Worm (Caenorhabditis elegans) whole organism, young adult: ENCODE measurements around the gene hsp-12.2.

Experiments used
- B0035.1 ChIP-seq: sonication (generic microtip); optimal IDR thresholded peaks from 2 replicates; lab custom pipeline; 2016; ENCODE audit warnings: missing genetic modification characterization, mild to moderate bottlenecking, missing compliant biosample characterization, missing genotype, missing genetic modification reagents
- B0261.1 ChIP-seq: sonication (generic microtip); optimal IDR thresholded peaks from 2 replicates; lab custom pipeline; 2016; ENCODE audit warnings: mild to moderate bottlenecking, missing genetic modification characterization, moderate library complexity, missing compliant biosample characterization
- C17E4.6 ChIP-seq: fragments of 200-800 bp; sonication (Bioruptor generic); IDR thresholded peaks from 2 replicates; pipeline ENCODE4 v1.3.6; 2022; ENCODE audit warnings: missing genetic modification reagents, missing genetic modification characterization, missing compliant biosample characterization
- F23B12.7 ChIP-seq: sonication (generic microtip); optimal IDR thresholded peaks from 2 replicates; lab custom pipeline; 2017; ENCODE audit warnings: missing genetic modification characterization, mild to moderate bottlenecking, missing compliant biosample characterization, antibody characterized with exemption, moderate library complexity; ENCODE audit not compliant: insufficient read depth
- F33H1.4 ChIP-seq: fragments of 200-800 bp; sonication (Bioruptor generic); IDR thresholded peaks from 2 replicates; pipeline ENCODE4 v1.3.6; 2022; ENCODE audit warnings: missing genetic modification reagents, missing genetic modification characterization, missing compliant biosample characterization
- F39B2.1 ChIP-seq: fragments of 200-800 bp; sonication (Bioruptor generic); IDR thresholded peaks from 2 replicates; pipeline ENCODE4 v1.3.6; 2022; ENCODE audit warnings: missing genetic modification reagents, missing genetic modification characterization, missing compliant biosample characterization
- F49E8.2 ChIP-seq: sonication (generic microtip); optimal IDR thresholded peaks from 3 replicates; lab custom pipeline; 2017; ENCODE audit warnings: missing genetic modification characterization, mild to moderate bottlenecking, missing compliant biosample characterization, antibody characterized with exemption, moderate library complexity; ENCODE audit not compliant: insufficient read depth
- ZK185.1 ChIP-seq: sonication (generic microtip); optimal IDR thresholded peaks from 2 replicates; lab custom pipeline; 2016; ENCODE audit warnings: mild to moderate bottlenecking, missing genetic modification characterization, missing compliant biosample characterization; ENCODE audit not compliant: poor library complexity, severe bottlenecking
- atf-7 ChIP-seq: sonication (generic microtip); optimal IDR thresholded peaks from 2 replicates; lab custom pipeline; 2017; ENCODE audit warnings: mild to moderate bottlenecking, missing genetic modification characterization, missing compliant biosample characterization
- bed-2 ChIP-seq: fragments of 200-800 bp; sonication (Bioruptor generic); IDR thresholded peaks from 2 replicates; pipeline ENCODE4 v1.3.6; 2022; ENCODE audit warnings: missing genetic modification reagents, missing genetic modification characterization, missing compliant biosample characterization
- cebp-1 ChIP-seq, 2 experiments: fragments of 200-800 bp in 1 of 2; sonication (Bioruptor generic) in 1 of 2; sonication (generic microtip) in 1 of 2; IDR thresholded peaks in 1 of 2; optimal IDR thresholded peaks in 1 of 2; 2 replicates each; pipeline versions ENCODE4 v1.3.6 to Lab custom; 2017 to 2022; ENCODE audit warnings: missing compliant biosample characterization in 2 of 2, missing genetic modification characterization in 2 of 2, mild to moderate bottlenecking in 1 of 2, missing genetic modification reagents in 1 of 2, moderate library complexity in 1 of 2
- ceh-58 ChIP-seq: fragments of 200-800 bp; sonication (Bioruptor generic); IDR thresholded peaks from 2 replicates; pipeline ENCODE4 v1.3.6; 2022; ENCODE audit warnings: missing genetic modification characterization, missing compliant biosample characterization
- ceh-79 ChIP-seq: sonication (generic microtip); optimal IDR thresholded peaks from 2 replicates; lab custom pipeline; 2017; ENCODE audit warnings: mild to moderate bottlenecking, missing genetic modification characterization, missing compliant biosample characterization
- ceh-91 ChIP-seq: fragments of 200-800 bp; sonication (Bioruptor generic); IDR thresholded peaks from 2 replicates; pipeline ENCODE4 v1.3.6; 2022; ENCODE audit warnings: missing genetic modification reagents, missing genetic modification characterization, missing compliant biosample characterization
- dox-1 ChIP-seq: fragments of 200-800 bp; sonication (Bioruptor generic); IDR thresholded peaks from 2 replicates; pipeline ENCODE4 v1.3.6; 2022; ENCODE audit warnings: missing genetic modification reagents, missing genetic modification characterization, missing compliant biosample characterization
- egl-18 ChIP-seq: fragments of 200-800 bp; sonication (Bioruptor generic); IDR thresholded peaks from 2 replicates; pipeline ENCODE4 v1.3.6; 2022; ENCODE audit warnings: missing genetic modification reagents, missing genetic modification characterization, missing compliant biosample characterization
- him-1 ChIP-seq: sonication (generic microtip); optimal IDR thresholded peaks from 2 replicates; lab custom pipeline; 2016; ENCODE audit warnings: missing genotype, missing genetic modification reagents, missing genetic modification characterization, missing compliant biosample characterization
- hmg-1.2 ChIP-seq: fragments of 200-800 bp; sonication (Bioruptor generic); IDR thresholded peaks from 2 replicates; pipeline ENCODE4 v1.3.6; 2022; ENCODE audit warnings: missing genetic modification reagents, missing genetic modification characterization, missing compliant biosample characterization
- hsf-1 ChIP-seq: fragments of 200-800 bp; sonication (Bioruptor generic); IDR thresholded peaks from 2 replicates; pipeline ENCODE4 v1.3.6; 2022; ENCODE audit warnings: missing genetic modification reagents, missing genetic modification characterization, missing compliant biosample characterization
- let-526 ChIP-seq: fragments of 200-800 bp; sonication (Bioruptor generic); IDR thresholded peaks from 2 replicates; pipeline ENCODE4 v1.3.6; 2022; ENCODE audit warnings: missing genetic modification reagents, missing genetic modification characterization, missing compliant biosample characterization
- let-607 ChIP-seq, 2 experiments: fragments of 200-800 bp in 1 of 2; sonication (Bioruptor generic) in 1 of 2; sonication (generic microtip) in 1 of 2; optimal IDR thresholded peaks; 2 replicates each; lab custom pipeline; 2016 to 2018; ENCODE audit warnings: mild to moderate bottlenecking in 2 of 2, missing compliant biosample characterization in 2 of 2, missing genetic modification characterization in 2 of 2, moderate library complexity in 2 of 2, missing genotype in 1 of 2
- lin-26 ChIP-seq: fragments of 200-800 bp; sonication (Bioruptor generic); IDR thresholded peaks from 2 replicates; pipeline ENCODE4 v1.3.6; 2022; ENCODE audit warnings: missing genetic modification reagents, missing genetic modification characterization, missing compliant biosample characterization
- lin-54 ChIP-seq: fragments of 200-800 bp; sonication (Bioruptor generic); optimal IDR thresholded peaks from 2 replicates; lab custom pipeline; 2018; ENCODE audit warnings: mild to moderate bottlenecking, missing genetic modification characterization, missing compliant biosample characterization
- madf-6 ChIP-seq: fragments of 200-800 bp; sonication (Bioruptor generic); IDR thresholded peaks from 2 replicates; pipeline ENCODE4 v1.3.6; 2022; ENCODE audit warnings: missing genetic modification reagents, missing genetic modification characterization, missing compliant biosample characterization
- madf-8 ChIP-seq: fragments of 200-800 bp; sonication (Bioruptor generic); conservative IDR thresholded peaks from 2 replicates; pipeline ENCODE4 v1.3.6; 2022; ENCODE audit warnings: missing genetic modification reagents, missing genetic modification characterization, missing compliant biosample characterization
- mes-4 ChIP-seq: sonication (generic microtip); optimal IDR thresholded peaks from 2 replicates; lab custom pipeline; 2016; ENCODE audit warnings: missing genotype, missing genetic modification characterization, missing compliant biosample characterization
- mxl-1 ChIP-seq: sonication (generic microtip); optimal IDR thresholded peaks from 2 replicates; lab custom pipeline; 2016; ENCODE audit warnings: missing genetic modification characterization, missing compliant biosample characterization
- nfya-2 ChIP-seq: fragments of 200-800 bp; sonication (Bioruptor generic); IDR thresholded peaks from 2 replicates; pipeline ENCODE4 v1.3.6; 2022; ENCODE audit warnings: missing genetic modification reagents, missing genetic modification characterization, missing compliant biosample characterization
- nhr-179 ChIP-seq: sonication (generic microtip); optimal IDR thresholded peaks from 2 replicates; lab custom pipeline; 2016; ENCODE audit warnings: mild to moderate bottlenecking, missing genetic modification characterization, missing compliant biosample characterization
- pbrm-1 ChIP-seq: fragments of 200-800 bp; sonication (Bioruptor generic); IDR thresholded peaks from 2 replicates; pipeline ENCODE4 v1.3.6; 2022; ENCODE audit warnings: missing genetic modification reagents, missing genetic modification characterization, missing compliant biosample characterization
- rcor-1 ChIP-seq: fragments of 200-800 bp; sonication (Bioruptor generic); IDR thresholded peaks from 2 replicates; pipeline ENCODE4 v1.3.6; 2022; ENCODE audit warnings: missing genetic modification reagents, missing genetic modification characterization, missing compliant biosample characterization
- rec-8 ChIP-seq, 2 experiments: sonication (generic microtip); optimal IDR thresholded peaks; 2 replicates each; lab custom pipeline; 2016; ENCODE audit warnings: mild to moderate bottlenecking in 2 of 2, missing genetic modification characterization in 2 of 2, missing genetic modification reagents in 2 of 2, missing genotype in 2 of 2, missing biosample characterization in 1 of 2, missing compliant biosample characterization in 1 of 2, moderate library complexity in 1 of 2
- sdz-38 ChIP-seq: sonication (generic microtip); optimal IDR thresholded peaks from 2 replicates; lab custom pipeline; 2016; ENCODE audit warnings: missing genotype, missing genetic modification characterization, missing compliant biosample characterization
- snpc-3.4 ChIP-seq: sonication (generic microtip); optimal IDR thresholded peaks from 2 replicates; lab custom pipeline; 2017; ENCODE audit warnings: missing genetic modification characterization, mild to moderate bottlenecking, missing compliant biosample characterization, antibody characterized with exemption, moderate library complexity, missing genotype, missing genetic modification reagents
- snpc-4 ChIP-seq, 5 experiments: fragments of 150-350 bp in 1 of 5; sonication (generic microtip) in 4 of 5; optimal IDR thresholded peaks; 2 replicates each; lab custom pipeline; 2014 to 2018; ENCODE audit warnings: missing genetic modification characterization in 5 of 5, missing biosample characterization in 3 of 5, antibody characterized with exemption in 2 of 5, mild to moderate bottlenecking in 2 of 5, missing compliant biosample characterization in 2 of 5, missing genotype in 2 of 5, moderate library complexity in 2 of 5, missing genetic modification reagents in 1 of 5
- tlf-1 ChIP-seq: fragments of 200-800 bp; sonication (Bioruptor generic); optimal IDR thresholded peaks from 2 replicates; lab custom pipeline; 2018; ENCODE audit warnings: mild to moderate bottlenecking, missing genetic modification characterization, missing compliant biosample characterization
- unc-130 ChIP-seq: sonication (generic microtip); optimal IDR thresholded peaks from 2 replicates; lab custom pipeline; 2016; ENCODE audit warnings: missing genetic modification reagents, missing genetic modification characterization, missing compliant biosample characterization
- xnd-1 ChIP-seq: sonication (generic microtip); optimal IDR thresholded peaks from 2 replicates; lab custom pipeline; 2016; ENCODE audit warnings: missing genotype, missing genetic modification reagents, missing genetic modification characterization, missing compliant biosample characterization
- ztf-18 ChIP-seq: sonication (generic microtip); optimal IDR thresholded peaks from 2 replicates; lab custom pipeline; 2016; ENCODE audit warnings: missing genotype, mild to moderate bottlenecking, missing genetic modification characterization, missing compliant biosample characterization
- ztf-22 ChIP-seq: fragments of 200-800 bp; sonication (Bioruptor generic); optimal IDR thresholded peaks from 2 replicates; lab custom pipeline; 2018; ENCODE audit warnings: mild to moderate bottlenecking, missing genetic modification characterization, moderate library complexity, missing compliant biosample characterization

The hsp-12.2 gene

ce11 chrIII:8130177-8130902, 7.5 kb upstream of the hsp-12.2 start, which contains the start of the genes rpl-21 and C14B9.10 (continued):
- TF ChIP-seq cebp-1 (GFP tag; IDR thresholded peaks at IDR 0.05; lab: Robert Waterston, UW) (no peak), cebp-1 (tag; optimal IDR thresholded peaks at IDR 0.05; lab: Kevin White, UChicago) (peak; percentile 64), F23B12.7 (peak; percentile 83), ceh-79 (tag; lab: Kevin White, UChicago) (no peak), hsf-1 (peak; percentile 19; the same call in 1 of the 2 replicates), tlf-1 (peak; percentile 82), rcor-1 (GFP tag; lab: Robert Waterston, UW) (peak; percentile 76), unc-130 (peak; percentile 34), madf-8 (GFP tag; lab: Robert Waterston, UW) (peak; percentile 53), nfya-2 (no peak), B0261.1 (tag; lab: Kevin White, UChicago) (peak; percentile 3), F39B2.1 (no peak), mes-4 (peak; percentile 2), dox-1 (GFP tag; lab: Robert Waterston, UW) (peak; percentile 80), rec-8 (tag; optimal IDR thresholded peaks at IDR 0.05; lab: Kevin White, UChicago) (peak in 1 of 2 experiments; percentile 46), bed-2 (GFP tag; lab: Robert Waterston, UW) (no peak), ceh-58 (no peak), B0035.1 (no peak), ZK185.1 (tag; lab: Kevin White, UChicago) (peak; percentile 66), pbrm-1 (peak; percentile 89), sdz-38 (tag; lab: Kevin White, UChicago) (no peak), hmg-1.2 (GFP tag; lab: Robert Waterston, UW) (peak; percentile 91), snpc-3.4 (tag; lab: Kevin White, UChicago) (peak; percentile 89), nhr-179 (tag; lab: Kevin White, UChicago) (no peak), lin-54 (GFP tag; lab: Kevin White, UChicago) (peak; percentile 80), F33H1.4 (GFP tag; lab: Robert Waterston, UW) (peak; percentile 98), atf-7 (tag; lab: Kevin White, UChicago) (no peak), ztf-18 (tag; lab: Kevin White, UChicago) (peak; percentile 55), madf-6 (GFP tag; lab: Robert Waterston, UW) (peak; percentile 92), let-607 (tag; optimal IDR thresholded peaks at IDR 0.05; lab: Kevin White, UChicago) (peak in 1 of 2 experiments; percentile 59), let-526 (GFP tag; lab: Robert Waterston, UW) (no peak), mxl-1 (no peak), lin-26 (no peak), ceh-91 (GFP tag; lab: Robert Waterston, UW) (peak; percentile 88), ztf-22 (GFP tag; lab: Kevin White, UChicago) (no peak), snpc-4 (GFP tag; optimal IDR thresholded peaks at IDR 0.05; lab: Kevin White, UChicago) (peak; percentile 48), snpc-4 (tag; optimal IDR thresholded peaks at IDR 0.05; lab: Kevin White, UChicago) (peak; percentile 36 to 77 (median 60)), xnd-1 (peak; percentile 60), egl-18 (GFP tag; lab: Robert Waterston, UW) (no peak), F49E8.2 (tag; lab: Kevin White, UChicago) (peak; percentile 82), C17E4.6 (GFP tag; lab: Robert Waterston, UW) (peak; percentile 25; the same call in 1 of the 2 replicates), him-1 (tag; lab: Kevin White, UChicago) (peak; percentile 65)
